In the genomic region with DNA sequence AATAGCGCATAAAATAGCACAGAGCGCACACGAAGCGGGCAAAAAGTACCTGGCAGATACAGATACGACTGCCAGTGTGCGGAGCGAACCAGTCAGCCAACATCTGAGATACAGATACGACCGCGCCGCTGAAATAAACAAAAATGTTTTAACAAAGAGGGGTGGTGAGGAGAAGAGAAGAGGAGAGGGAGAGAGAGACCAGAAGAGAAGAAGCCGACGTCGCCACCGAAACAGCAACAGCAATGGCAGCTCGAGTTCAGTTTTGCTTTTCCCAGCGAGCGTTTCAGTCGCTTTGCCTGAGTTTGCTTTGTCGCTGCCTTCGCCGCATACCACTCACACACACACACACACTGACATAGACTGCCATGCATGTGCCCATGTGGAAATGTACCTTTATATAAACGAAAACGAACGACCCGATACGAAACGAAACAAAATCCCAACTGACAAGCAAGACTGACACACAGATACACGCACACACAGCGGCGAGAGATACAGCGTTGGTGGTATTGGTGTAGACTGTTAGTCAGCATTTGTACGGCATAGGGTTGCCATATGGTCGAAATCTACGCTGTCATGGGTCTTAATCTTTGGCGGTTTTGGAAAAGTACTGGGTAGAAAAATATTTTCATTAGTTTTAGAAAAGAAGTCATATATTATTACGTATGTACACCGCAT, we compare ENCODE assay signal across 1 fruit fly cellular context.
TF ChIP-seq lines count a peak whose summit lies in the region.

No protein-coding gene starts in this region.

TF ChIP-seq in whole organism, embryonic, 481 proteins besides CTCF, POLR2A, EP300 and RAD21 (continued from another document and continues in another):
- no peak for TF ChIP-seq org-1 (GFP tag; optimal IDR thresholded peaks at IDR 0.05; lab: Kevin White, UChicago)
- TF ChIP-seq CG9437 (GFP tag; optimal IDR thresholded peaks at IDR 0.05; lab: Kevin White, UChicago), result no peak
- TF ChIP-seq Myb (GFP tag; optimal IDR thresholded peaks at IDR 0.05; lab: Kevin White, UChicago), result no peak
- TF ChIP-seq Poxn (GFP tag; IDR thresholded peaks at IDR 0.05; lab: Robert Waterston, UW), result no peak
- TF ChIP-seq Antp (GFP tag; optimal IDR thresholded peaks at IDR 0.05; lab: Kevin White, UChicago), result peak; percentile 16
- TF ChIP-seq bigmax (GFP tag; optimal IDR thresholded peaks at IDR 0.05; lab: Kevin White, UChicago), result peak; percentile 61
- no peak for TF ChIP-seq CG31365 (tag; optimal IDR thresholded peaks at IDR 0.05; lab: Kevin White, UChicago)
- TF ChIP-seq Gsc (GFP tag; IDR thresholded peaks at IDR 0.05; lab: Robert Waterston, UW), result no peak
- TF ChIP-seq CG17829 (tag; optimal IDR thresholded peaks at IDR 0.05; lab: Kevin White, UChicago), result peak; percentile 47
- no peak for TF ChIP-seq CG9215 (GFP tag; IDR thresholded peaks at IDR 0.05; lab: Robert Waterston, UW)
- TF ChIP-seq Hey (tag; optimal IDR thresholded peaks at IDR 0.05; lab: Kevin White, UChicago), result peak; percentile 59
- TF ChIP-seq nmo (GFP tag; optimal IDR thresholded peaks at IDR 0.05; lab: Kevin White, UChicago), result peak; percentile 24
- TF ChIP-seq NC2β (GFP tag; optimal IDR thresholded peaks at IDR 0.05; lab: Kevin White, UChicago), result no peak
- TF ChIP-seq CG9727 (GFP tag; optimal IDR thresholded peaks at IDR 0.05; lab: Kevin White, UChicago), result no peak
- TF ChIP-seq Dll (GFP tag; IDR thresholded peaks at IDR 0.05; lab: Robert Waterston, UW; ENCODE audit: partially characterized antibody), result no peak
- TF ChIP-seq row (GFP tag; IDR thresholded peaks at IDR 0.05; lab: Robert Waterston, UW), result no peak
- no peak for TF ChIP-seq Nf-YB (GFP tag; optimal IDR thresholded peaks at IDR 0.05; lab: Kevin White, UChicago)
- no peak for TF ChIP-seq ATbp (GFP tag; optimal IDR thresholded peaks at IDR 0.05; lab: Kevin White, UChicago)
- no peak for TF ChIP-seq CG8765 (GFP tag; IDR thresholded peaks at IDR 0.05; lab: Robert Waterston, UW)
- no peak for TF ChIP-seq Mes4 (GFP tag; optimal IDR thresholded peaks at IDR 0.05; lab: Kevin White, UChicago)
- no peak for TF ChIP-seq CG30431 (GFP tag; optimal IDR thresholded peaks at IDR 0.05; lab: Kevin White, UChicago)
- TF ChIP-seq HLH54F (GFP tag; optimal IDR thresholded peaks at IDR 0.05; lab: Kevin White, UChicago), result no peak
- no peak for TF ChIP-seq tio (GFP tag; optimal IDR thresholded peaks at IDR 0.05; lab: Kevin White, UChicago)
- peak; percentile 50 for TF ChIP-seq CG17568 (GFP tag; optimal IDR thresholded peaks at IDR 0.05; lab: Kevin White, UChicago)
- TF ChIP-seq CG6175 (GFP tag; IDR thresholded peaks at IDR 0.05; lab: Robert Waterston, UW), result no peak
- no peak for TF ChIP-seq CG42726 (GFP tag; IDR thresholded peaks at IDR 0.05; lab: Robert Waterston, UW; ENCODE audit: partially characterized antibody)
- TF ChIP-seq sna (GFP tag; IDR thresholded peaks at IDR 0.05; lab: Robert Waterston, UW; ENCODE audit: partially characterized antibody), result no peak
- TF ChIP-seq dmrt11E (tag; optimal IDR thresholded peaks at IDR 0.05; lab: Kevin White, UChicago), result no peak
- no peak for TF ChIP-seq zfh2 (GFP tag; optimal IDR thresholded peaks at IDR 0.05; lab: Kevin White, UChicago)
- peak in 1 of 3 experiments; percentile 74 for TF ChIP-seq Stat92E (GFP tag; optimal IDR thresholded peaks at IDR 0.05; lab: Kevin White, UChicago)
- no peak; the same call in 1 of the 2 replicates for TF ChIP-seq onecut (GFP tag; IDR thresholded peaks at IDR 0.05; lab: Robert Waterston, UW)
- no peak for TF ChIP-seq CG32532 (GFP tag; IDR thresholded peaks at IDR 0.05; lab: Robert Waterston, UW)
- TF ChIP-seq CkIIα-i1 (GFP tag; IDR thresholded peaks at IDR 0.05; lab: Robert Waterston, UW), result no peak
- TF ChIP-seq NC2α (GFP tag; optimal IDR thresholded peaks at IDR 0.05; lab: Kevin White, UChicago), result no peak
- TF ChIP-seq ttk (GFP tag; IDR thresholded peaks at IDR 0.05; lab: Robert Waterston, UW), result no peak
- TF ChIP-seq crp (GFP tag; optimal IDR thresholded peaks at IDR 0.05; lab: Kevin White, UChicago), result no peak
- TF ChIP-seq slou (GFP tag; optimal IDR thresholded peaks at IDR 0.05; lab: Kevin White, UChicago), result no peak
- TF ChIP-seq Eip74EF (GFP tag; optimal IDR thresholded peaks at IDR 0.05; lab: Kevin White, UChicago), result peak in 1 of 2 experiments; percentile 8
- no peak for TF ChIP-seq zfh1 (GFP tag; IDR thresholded peaks at IDR 0.05; lab: Robert Waterston, UW)
- TF ChIP-seq CG10147 (GFP tag; optimal IDR thresholded peaks at IDR 0.05; lab: Kevin White, UChicago), result peak; percentile 21
- TF ChIP-seq Nf-YC (tag; optimal IDR thresholded peaks at IDR 0.05; lab: Kevin White, UChicago), result peak; percentile 49
- TF ChIP-seq CG30020 (tag; optimal IDR thresholded peaks at IDR 0.05; lab: Kevin White, UChicago), result no peak
- TF ChIP-seq Chrac-16 (GFP tag; optimal IDR thresholded peaks at IDR 0.05; lab: Kevin White, UChicago), result peak; percentile 31
- no peak for TF ChIP-seq CG17359 (tag; optimal IDR thresholded peaks at IDR 0.05; lab: Kevin White, UChicago)
- peak; percentile 13 for TF ChIP-seq run (tag; optimal IDR thresholded peaks at IDR 0.05; lab: Kevin White, UChicago)
- TF ChIP-seq HLH4C (GFP tag; IDR thresholded peaks at IDR 0.05; lab: Robert Waterston, UW; ENCODE audit: partially characterized antibody), result no peak
- TF ChIP-seq CG1603 (tag; optimal IDR thresholded peaks at IDR 0.05; lab: Kevin White, UChicago), result peak; percentile 43
- no peak for TF ChIP-seq disco-r (GFP tag; optimal IDR thresholded peaks at IDR 0.05; lab: Kevin White, UChicago)
- no peak for TF ChIP-seq CG18619 (GFP tag; optimal IDR thresholded peaks at IDR 0.05; lab: Kevin White, UChicago)
- peak; percentile 54 for TF ChIP-seq CG13424 (tag; optimal IDR thresholded peaks at IDR 0.05; lab: Kevin White, UChicago)
- peak; percentile 70 for TF ChIP-seq Dip3 (GFP tag; optimal IDR thresholded peaks at IDR 0.05; lab: Kevin White, UChicago)
- no peak for TF ChIP-seq Meics (GFP tag; optimal IDR thresholded peaks at IDR 0.05; lab: Kevin White, UChicago)
- no peak for TF ChIP-seq ci (GFP tag; IDR thresholded peaks at IDR 0.05; lab: Robert Waterston, UW)
- TF ChIP-seq da (GFP tag; optimal IDR thresholded peaks at IDR 0.05; lab: Kevin White, UChicago), result peak; percentile 27
- TF ChIP-seq CG10366 (GFP tag; IDR thresholded peaks at IDR 0.05; lab: Robert Waterston, UW), result no peak
- no peak for TF ChIP-seq Dp (GFP tag; optimal IDR thresholded peaks at IDR 0.05; lab: Kevin White, UChicago)
- no peak for TF ChIP-seq CG3065 (GFP tag; optimal IDR thresholded peaks at IDR 0.05; lab: Kevin White, UChicago)
- peak; percentile 96 for TF ChIP-seq pros (GFP tag; optimal IDR thresholded peaks at IDR 0.05; lab: Kevin White, UChicago)
- no peak for TF ChIP-seq en (GFP tag; optimal IDR thresholded peaks at IDR 0.05; lab: Kevin White, UChicago)
- no peak for TF ChIP-seq HLHmδ (GFP tag; optimal IDR thresholded peaks at IDR 0.05; lab: Kevin White, UChicago)
- TF ChIP-seq ind (GFP tag; optimal IDR thresholded peaks at IDR 0.05; lab: Kevin White, UChicago), result peak; percentile 8
- no peak for TF ChIP-seq Bgb (GFP tag; IDR thresholded peaks at IDR 0.05; lab: Robert Waterston, UW; ENCODE audit: partially characterized antibody)
- TF ChIP-seq Hmx (GFP tag; optimal IDR thresholded peaks at IDR 0.05; lab: Kevin White, UChicago), result no peak
- no peak for TF ChIP-seq hth (optimal IDR thresholded peaks at IDR 0.05; lab: Kevin White, UChicago)
- no peak for TF ChIP-seq peb (GFP tag; IDR thresholded peaks at IDR 0.05; lab: Robert Waterston, UW)
- TF ChIP-seq NK7.1 (GFP tag; optimal IDR thresholded peaks at IDR 0.05; lab: Kevin White, UChicago), result peak; percentile 33
- no peak for TF ChIP-seq klu (GFP tag; IDR thresholded peaks at IDR 0.05; lab: Robert Waterston, UW)
- TF ChIP-seq crol (GFP tag; IDR thresholded peaks at IDR 0.05; lab: Robert Waterston, UW), result no peak
- TF ChIP-seq BtbVII (GFP tag; optimal IDR thresholded peaks at IDR 0.05; lab: Kevin White, UChicago), result peak; percentile 40
- TF ChIP-seq Sry-δ (GFP tag; optimal IDR thresholded peaks at IDR 0.05; lab: Kevin White, UChicago), result peak; percentile 8
- TF ChIP-seq ERR (GFP tag; optimal IDR thresholded peaks at IDR 0.05; lab: Kevin White, UChicago), result peak; percentile 64
- TF ChIP-seq Dref (GFP tag; IDR thresholded peaks at IDR 0.05; lab: Robert Waterston, UW), result no peak
- no peak for TF ChIP-seq ewg (GFP tag; optimal IDR thresholded peaks at IDR 0.05; lab: Kevin White, UChicago)
- TF ChIP-seq CG7987 (GFP tag; optimal IDR thresholded peaks at IDR 0.05; lab: Kevin White, UChicago), result peak; percentile 69
- TF ChIP-seq nau (GFP tag; optimal IDR thresholded peaks at IDR 0.05; lab: Kevin White, UChicago), result peak; percentile 47
- no peak for TF ChIP-seq Bdp1 (GFP tag; optimal IDR thresholded peaks at IDR 0.05; lab: Kevin White, UChicago)
- TF ChIP-seq CG9797 (GFP tag; optimal IDR thresholded peaks at IDR 0.05; lab: Kevin White, UChicago), result no peak
- TF ChIP-seq MESR4 (GFP tag; optimal IDR thresholded peaks at IDR 0.05; lab: Kevin White, UChicago), result peak; percentile 16
- no peak for TF ChIP-seq CoRest (tag; optimal IDR thresholded peaks at IDR 0.05; lab: Kevin White, UChicago)
- TF ChIP-seq bcd (GFP tag; optimal IDR thresholded peaks at IDR 0.05; lab: Kevin White, UChicago), result peak; percentile 13
- TF ChIP-seq luna (GFP tag; optimal IDR thresholded peaks at IDR 0.05; lab: Kevin White, UChicago), result no peak
- no peak for TF ChIP-seq CG3838 (GFP tag; optimal IDR thresholded peaks at IDR 0.05; lab: Kevin White, UChicago)
- no peak for TF ChIP-seq sr (GFP tag; IDR thresholded peaks at IDR 0.05; lab: Robert Waterston, UW)
- TF ChIP-seq ems (GFP tag; optimal IDR thresholded peaks at IDR 0.05; lab: Kevin White, UChicago), result peak; percentile 47
- TF ChIP-seq corto (GFP tag; optimal IDR thresholded peaks at IDR 0.05; lab: Kevin White, UChicago), result no peak
- peak; percentile 21 for TF ChIP-seq caup (GFP tag; optimal IDR thresholded peaks at IDR 0.05; lab: Kevin White, UChicago; ENCODE audit: severe bottlenecking)
- TF ChIP-seq CG1602 (GFP tag; optimal IDR thresholded peaks at IDR 0.05; lab: Kevin White, UChicago), result peak; percentile 32
- TF ChIP-seq Dip2 (GFP tag; IDR thresholded peaks at IDR 0.05; lab: Robert Waterston, UW), result no peak
- peak; percentile 3 for TF ChIP-seq gfzf (GFP tag; optimal IDR thresholded peaks at IDR 0.05; lab: Kevin White, UChicago)
- TF ChIP-seq Fer2 (tag; optimal IDR thresholded peaks at IDR 0.05; lab: Kevin White, UChicago), result no peak
- TF ChIP-seq Pdp1 (GFP tag; optimal IDR thresholded peaks at IDR 0.05; lab: Kevin White, UChicago), result peak; percentile 30 to 98
- no peak for TF ChIP-seq CG4328 (GFP tag; optimal IDR thresholded peaks at IDR 0.05; lab: Kevin White, UChicago)
- no peak for TF ChIP-seq seq (GFP tag; IDR thresholded peaks at IDR 0.05; lab: Robert Waterston, UW)
- no peak for TF ChIP-seq toy (GFP tag; IDR thresholded peaks at IDR 0.05; lab: Robert Waterston, UW)
- TF ChIP-seq H2.0 (GFP tag; IDR thresholded peaks at IDR 0.05; lab: Robert Waterston, UW), result no peak
- TF ChIP-seq mirr (GFP tag; optimal IDR thresholded peaks at IDR 0.05; lab: Kevin White, UChicago), result peak; percentile 84
- peak; percentile 82 for TF ChIP-seq oc (tag; optimal IDR thresholded peaks at IDR 0.05; lab: Kevin White, UChicago)
- TF ChIP-seq chm (GFP tag; IDR thresholded peaks at IDR 0.05; lab: Robert Waterston, UW), result no peak
- TF ChIP-seq CG10321 (GFP tag; IDR thresholded peaks at IDR 0.05; lab: Robert Waterston, UW), result no peak
- TF ChIP-seq chinmo (GFP tag; IDR thresholded peaks at IDR 0.05; lab: Robert Waterston, UW; ENCODE audit: partially characterized antibody), result no peak
- no peak for TF ChIP-seq odd (GFP tag; optimal IDR thresholded peaks at IDR 0.05; lab: Kevin White, UChicago)
- TF ChIP-seq Atf-2 (GFP tag; optimal IDR thresholded peaks at IDR 0.05; lab: Kevin White, UChicago), result no peak
- TF ChIP-seq tap (tag; optimal IDR thresholded peaks at IDR 0.05; lab: Kevin White, UChicago), result no peak
- no peak for TF ChIP-seq pnt (GFP tag; optimal IDR thresholded peaks at IDR 0.05; lab: Kevin White, UChicago)
- TF ChIP-seq z (GFP tag; IDR thresholded peaks at IDR 0.05; lab: Robert Waterston, UW), result no peak
- no peak for TF ChIP-seq CG4730 (GFP tag; IDR thresholded peaks at IDR 0.05; lab: Robert Waterston, UW)
- no peak for TF ChIP-seq Sin3A (optimal IDR thresholded peaks at IDR 0.05; lab: Kevin White, UChicago)
- no peak for TF ChIP-seq cato (GFP tag; optimal IDR thresholded peaks at IDR 0.05; lab: Kevin White, UChicago; ENCODE audit: borderline replicate concordance)
- no peak for TF ChIP-seq amos (GFP tag; IDR thresholded peaks at IDR 0.05; lab: Robert Waterston, UW; ENCODE audit: partially characterized antibody)
- no peak for TF ChIP-seq h (optimal IDR thresholded peaks at IDR 0.05; lab: Kevin White, UChicago)
- TF ChIP-seq CG18599 (GFP tag; optimal IDR thresholded peaks at IDR 0.05; lab: Kevin White, UChicago), result peak; percentile 33
- no peak for TF ChIP-seq CG2199 (GFP tag; IDR thresholded peaks at IDR 0.05; lab: Robert Waterston, UW)
- no peak for TF ChIP-seq Sry-β (GFP tag; optimal IDR thresholded peaks at IDR 0.05; lab: Kevin White, UChicago)
- TF ChIP-seq CG2129 (GFP tag; IDR thresholded peaks at IDR 0.05; lab: Robert Waterston, UW; ENCODE audit: partially characterized antibody), result no peak
- TF ChIP-seq ash1 (GFP tag; optimal IDR thresholded peaks at IDR 0.05; lab: Kevin White, UChicago), result peak; percentile 48
- no peak for TF ChIP-seq CG16815 (GFP tag; optimal IDR thresholded peaks at IDR 0.05; lab: Kevin White, UChicago)
- no peak for TF ChIP-seq Elba2 (GFP tag; optimal IDR thresholded peaks at IDR 0.05; lab: Kevin White, UChicago)
- TF ChIP-seq CG1792 (GFP tag; optimal IDR thresholded peaks at IDR 0.05; lab: Kevin White, UChicago), result no peak
- TF ChIP-seq CG3847 (GFP tag; IDR thresholded peaks at IDR 0.05; lab: Robert Waterston, UW), result no peak
- TF ChIP-seq Neu2 (GFP tag; optimal IDR thresholded peaks at IDR 0.05; lab: Kevin White, UChicago; ENCODE audit: borderline replicate concordance), result no peak
- TF ChIP-seq CG16779 (GFP tag; IDR thresholded peaks at IDR 0.05; lab: Robert Waterston, UW), result no peak
- TF ChIP-seq ap (GFP tag; IDR thresholded peaks at IDR 0.05; lab: Robert Waterston, UW), result no peak
- no peak for TF ChIP-seq CG6689 (GFP tag; IDR thresholded peaks at IDR 0.05; lab: Robert Waterston, UW)
- no peak for TF ChIP-seq CG43689 (GFP tag; IDR thresholded peaks at IDR 0.05; lab: Robert Waterston, UW)
- peak; percentile 47 for TF ChIP-seq CG17912 (GFP tag; optimal IDR thresholded peaks at IDR 0.05; lab: Kevin White, UChicago)
- TF ChIP-seq kah (GFP tag; optimal IDR thresholded peaks at IDR 0.05; lab: Kevin White, UChicago), result peak; percentile 9
- TF ChIP-seq MTF-1 (GFP tag; optimal IDR thresholded peaks at IDR 0.05; lab: Kevin White, UChicago; ENCODE audit: borderline replicate concordance), result peak; percentile 46
- TF ChIP-seq D19A (tag; optimal IDR thresholded peaks at IDR 0.05; lab: Kevin White, UChicago), result no peak
